Fruit fly (Drosophila melanogaster): Measurements from ENCODE around the gene CG31156.

Gene CG31156

DNA sequence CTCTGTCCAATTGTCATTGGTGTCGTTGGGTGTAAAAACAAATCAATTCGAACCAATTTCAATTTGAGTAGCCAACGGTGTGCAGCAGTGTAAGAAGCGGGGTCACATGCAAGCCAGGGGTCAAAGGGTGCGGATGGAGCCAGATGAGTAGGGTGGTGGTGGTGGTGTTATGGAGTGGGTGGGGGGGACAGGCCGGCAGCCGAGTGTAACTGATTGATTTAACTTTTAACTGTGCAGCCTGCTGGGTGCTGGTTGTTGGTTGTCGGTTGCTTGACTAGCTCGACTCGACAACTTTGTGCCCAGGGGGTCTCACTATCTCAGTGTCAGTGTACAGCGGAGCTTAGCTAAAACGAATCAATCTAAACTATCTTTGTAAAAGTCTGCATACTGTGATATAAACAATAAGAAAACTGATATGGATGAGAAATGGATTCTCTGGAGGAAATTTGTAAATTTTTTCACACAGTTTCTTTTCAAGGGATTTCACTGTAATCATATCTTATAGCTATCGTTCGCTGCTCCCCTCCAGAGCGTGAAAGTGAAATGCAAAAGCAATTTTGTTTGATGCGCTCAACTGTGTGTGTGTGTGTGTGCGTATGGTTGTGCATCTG, 16.0 kb downstream of the CG31156 start (continued):
- no peak for TF ChIP-seq CG4617 (GFP tag; optimal IDR thresholded peaks at IDR 0.05; ENCODE audit: borderline replicate concordance)
- TF ChIP-seq Side (GFP tag; optimal IDR thresholded peaks at IDR 0.05), result peak; percentile 65
- peak; percentile 45 for TF ChIP-seq CG10462 (GFP tag; optimal IDR thresholded peaks at IDR 0.05)
- TF ChIP-seq CG13894 (tag; optimal IDR thresholded peaks at IDR 0.05), result no peak
- TF ChIP-seq Dp (GFP tag; optimal IDR thresholded peaks at IDR 0.05), result no peak
- peak; percentile 79 for TF ChIP-seq CG13424 (tag; optimal IDR thresholded peaks at IDR 0.05)
- TF ChIP-seq tna (GFP tag; IDR thresholded peaks at IDR 0.05; ENCODE audit: partially characterized antibody), result no peak
- peak; percentile 66 for TF ChIP-seq jumu (GFP tag; optimal IDR thresholded peaks at IDR 0.05)
- TF ChIP-seq D19B (GFP tag; optimal IDR thresholded peaks at IDR 0.05), result no peak
- TF ChIP-seq crc (GFP tag; optimal IDR thresholded peaks at IDR 0.05), result peak; percentile 61
- TF ChIP-seq CG15011 (GFP tag; optimal IDR thresholded peaks at IDR 0.05), result no peak
- TF ChIP-seq toy (GFP tag; IDR thresholded peaks at IDR 0.05), result no peak
- peak; percentile 46; the same call in 1 of the 2 replicates for TF ChIP-seq Doc2 (GFP tag; IDR thresholded peaks at IDR 0.05)
- peak; percentile 75 for TF ChIP-seq tin (GFP tag; optimal IDR thresholded peaks at IDR 0.05)
- no peak for TF ChIP-seq CG7963 (GFP tag; IDR thresholded peaks at IDR 0.05; ENCODE audit: partially characterized antibody)
- peak; percentile 61 for TF ChIP-seq CG6272 (GFP tag; IDR thresholded peaks at IDR 0.05)
- TF ChIP-seq chif (GFP tag; optimal IDR thresholded peaks at IDR 0.05), result peak; percentile 56 to 76
- peak; percentile 55 for TF ChIP-seq CG2202 (tag; optimal IDR thresholded peaks at IDR 0.05)
- TF ChIP-seq maf-S (GFP tag; optimal IDR thresholded peaks at IDR 0.05), result peak; percentile 32
- no peak for TF ChIP-seq sna (GFP tag; IDR thresholded peaks at IDR 0.05; ENCODE audit: partially characterized antibody)
- peak; percentile 67 for TF ChIP-seq Camta (GFP tag; optimal IDR thresholded peaks at IDR 0.05)
- TF ChIP-seq onecut (GFP tag; IDR thresholded peaks at IDR 0.05), result peak; percentile 68
- peak; percentile 87 for TF ChIP-seq Sox102F (GFP tag; optimal IDR thresholded peaks at IDR 0.05)
- TF ChIP-seq CkIIα-i1 (GFP tag; IDR thresholded peaks at IDR 0.05), result no peak
- peak; percentile 76 for TF ChIP-seq fd96Cb (tag; optimal IDR thresholded peaks at IDR 0.05)
- TF ChIP-seq kah (GFP tag; optimal IDR thresholded peaks at IDR 0.05), result no peak
- TF ChIP-seq CG15696 (tag; optimal IDR thresholded peaks at IDR 0.05), result no peak
- TF ChIP-seq row (GFP tag; IDR thresholded peaks at IDR 0.05), result peak; percentile 82
- TF ChIP-seq Dip3 (GFP tag; optimal IDR thresholded peaks at IDR 0.05), result no peak
- TF ChIP-seq fd102C (GFP tag; optimal IDR thresholded peaks at IDR 0.05), result no peak
- TF ChIP-seq CG32532 (GFP tag; IDR thresholded peaks at IDR 0.05), result peak; percentile 77
- peak; percentile 74 for TF ChIP-seq croc (GFP tag; conservative IDR thresholded peaks at IDR 0.05)
- no peak for TF ChIP-seq Usf (GFP tag; optimal IDR thresholded peaks at IDR 0.05)
- TF ChIP-seq Blimp-1 (GFP tag; optimal IDR thresholded peaks at IDR 0.05), result peak; percentile 94
- TF ChIP-seq lmd (GFP tag; IDR thresholded peaks at IDR 0.05), result peak; percentile 82
- peak; percentile 81 for TF ChIP-seq CG17328 (GFP tag; IDR thresholded peaks at IDR 0.05)
- TF ChIP-seq peb (GFP tag; IDR thresholded peaks at IDR 0.05), result peak; percentile 80
- peak; percentile 78 for TF ChIP-seq Xbp1 (GFP tag; optimal IDR thresholded peaks at IDR 0.05)
- no peak for TF ChIP-seq C15 (GFP tag; IDR thresholded peaks at IDR 0.05)
- TF ChIP-seq salm (tag; optimal IDR thresholded peaks at IDR 0.05), result peak; percentile 69
- TF ChIP-seq dysf (GFP tag; IDR thresholded peaks at IDR 0.05), result peak; percentile 81
- TF ChIP-seq trh (GFP tag; optimal IDR thresholded peaks at IDR 0.05), result no peak
- TF ChIP-seq CG30431 (GFP tag; optimal IDR thresholded peaks at IDR 0.05), result peak; percentile 47
- TF ChIP-seq HLH3B (GFP tag; IDR thresholded peaks at IDR 0.05), result peak; percentile 85
- TF ChIP-seq GATAe (GFP tag; conservative IDR thresholded peaks at IDR 0.05), result no peak
- TF ChIP-seq Nf-YB (GFP tag; optimal IDR thresholded peaks at IDR 0.05), result no peak
- TF ChIP-seq slou (GFP tag; optimal IDR thresholded peaks at IDR 0.05), result no peak
- TF ChIP-seq dm (GFP tag; optimal IDR thresholded peaks at IDR 0.05), result peak; percentile 35
- TF ChIP-seq Rfx (GFP tag; IDR thresholded peaks at IDR 0.05), result peak; percentile 67
- peak; percentile 3 for TF ChIP-seq kay (GFP tag; optimal IDR thresholded peaks at IDR 0.05)
- peak; percentile 86 for TF ChIP-seq zfh1 (GFP tag; IDR thresholded peaks at IDR 0.05)
